Worm (Caenorhabditis elegans) whole organism, late embryonic: ENCODE data around the gene T22D1.18.

Source experiments
- C08G9.2 ChIP-seq: sonication (generic microtip); optimal IDR thresholded peaks from 2 replicates; lab custom pipeline; 2016; ENCODE audit warnings: mild to moderate bottlenecking, missing genetic modification characterization, moderate library complexity, missing compliant biosample characterization
- C38D4.7 ChIP-seq: fragments of 200-800 bp; sonication (Bioruptor generic); optimal IDR thresholded peaks from 2 replicates; lab custom pipeline; 2018; ENCODE audit warnings: mild to moderate bottlenecking, missing genetic modification characterization, moderate library complexity, missing compliant biosample characterization
- K09A11.1 ChIP-seq: sonication (generic microtip); optimal IDR thresholded peaks from 2 replicates; lab custom pipeline; 2017; ENCODE audit warnings: antibody characterized with exemption, mild to moderate bottlenecking, missing genetic modification characterization, missing compliant biosample characterization; ENCODE audit not compliant: insufficient read depth
- T23F11.4 ChIP-seq: fragments of 200-800 bp; sonication (Bioruptor generic); optimal IDR thresholded peaks from 2 replicates; lab custom pipeline; 2018; ENCODE audit warnings: mild to moderate bottlenecking, missing genetic modification characterization, missing compliant biosample characterization
- ceh-2 ChIP-seq: sonication (generic microtip); optimal IDR thresholded peaks from 2 replicates; lab custom pipeline; 2016; ENCODE audit warnings: missing genotype, missing genetic modification characterization, missing compliant biosample characterization
- ceh-22 ChIP-seq: sonication (generic microtip); optimal IDR thresholded peaks from 2 replicates; lab custom pipeline; 2017; ENCODE audit warnings: missing biosample characterization, missing genetic modification characterization
- ceh-30 ChIP-seq: fragments of 150-350 bp; optimal IDR thresholded peaks from 2 replicates; lab custom pipeline; 2014; ENCODE audit warnings: missing biosample characterization, missing genetic modification characterization
- ceh-31 ChIP-seq: sonication (generic microtip); optimal IDR thresholded peaks from 2 replicates; lab custom pipeline; 2016; ENCODE audit warnings: missing genetic modification characterization, missing compliant biosample characterization
- ceh-45 ChIP-seq: fragments of 200-800 bp; sonication (Bioruptor generic); IDR thresholded peaks from 2 replicates; pipeline ENCODE4 v1.3.6; 2022; ENCODE audit warnings: missing genetic modification reagents, missing genetic modification characterization, missing compliant biosample characterization
- ceh-48 ChIP-seq: sonication (generic microtip); optimal IDR thresholded peaks from 2 replicates; lab custom pipeline; 2016; ENCODE audit warnings: missing genetic modification characterization, inconsistent platforms, missing compliant biosample characterization
- dmd-4 ChIP-seq: sonication (generic microtip); optimal IDR thresholded peaks from 2 replicates; lab custom pipeline; 2016; ENCODE audit warnings: borderline replicate concordance, missing genetic modification characterization, missing compliant biosample characterization
- elt-4 ChIP-seq: sonication (generic microtip); optimal IDR thresholded peaks from 2 replicates; lab custom pipeline; 2016; ENCODE audit warnings: missing genetic modification characterization, missing compliant biosample characterization
- eyg-1 ChIP-seq: sonication (generic microtip); optimal IDR thresholded peaks from 2 replicates; lab custom pipeline; 2016; ENCODE audit warnings: missing genotype, missing genetic modification characterization, missing compliant biosample characterization
- fkh-10 ChIP-seq: fragments of 150-350 bp; optimal IDR thresholded peaks from 2 replicates; lab custom pipeline; 2014; ENCODE audit warnings: missing biosample characterization, missing genetic modification reagents, missing genetic modification characterization
- fkh-6 ChIP-seq: sonication (generic microtip); optimal IDR thresholded peaks from 2 replicates; lab custom pipeline; 2016; ENCODE audit warnings: missing genetic modification characterization, missing compliant biosample characterization
- hlh-13 ChIP-seq: fragments of 200-800 bp; sonication (Bioruptor generic); optimal IDR thresholded peaks from 2 replicates; lab custom pipeline; 2018; ENCODE audit warnings: mild to moderate bottlenecking, missing genetic modification characterization, missing compliant biosample characterization
- hlh-15 ChIP-seq: sonication (generic microtip); optimal IDR thresholded peaks from 2 replicates; lab custom pipeline; 2016; ENCODE audit warnings: missing genetic modification characterization, missing compliant biosample characterization
- hlh-8 ChIP-seq: sonication (generic microtip); optimal IDR thresholded peaks from 2 replicates; lab custom pipeline; 2016; ENCODE audit warnings: missing genotype, missing genetic modification characterization, missing compliant biosample characterization
- lin-11 ChIP-seq: fragments of 200-800 bp; sonication (Bioruptor generic); optimal IDR thresholded peaks from 2 replicates; lab custom pipeline; 2018; ENCODE audit warnings: mild to moderate bottlenecking, missing genetic modification characterization, missing compliant biosample characterization
- nfya-1 ChIP-seq: sonication (generic microtip); optimal IDR thresholded peaks from 2 replicates; lab custom pipeline; 2017; ENCODE audit warnings: missing genetic modification characterization, mild to moderate bottlenecking, missing compliant biosample characterization, antibody characterized with exemption, moderate library complexity
- nhr-11 ChIP-seq: fragments of 150-350 bp; optimal IDR thresholded peaks from 2 replicates; lab custom pipeline; 2014; ENCODE audit warnings: missing biosample characterization, missing genetic modification characterization
- nhr-232 ChIP-seq: sonication (generic microtip); optimal IDR thresholded peaks from 2 replicates; lab custom pipeline; 2016; ENCODE audit warnings: missing genetic modification characterization, missing compliant biosample characterization
- odd-2 ChIP-seq: sonication (generic microtip); optimal IDR thresholded peaks from 2 replicates; lab custom pipeline; 2017; ENCODE audit warnings: antibody characterized with exemption, mild to moderate bottlenecking, missing genetic modification characterization, missing compliant biosample characterization
- pag-3 ChIP-seq: sonication (generic microtip); optimal IDR thresholded peaks from 2 replicates; lab custom pipeline; 2016; ENCODE audit warnings: missing compliant biosample characterization, missing genetic modification characterization, borderline replicate concordance
- pax-1 ChIP-seq: fragments of 150-350 bp; optimal IDR thresholded peaks from 2 replicates; lab custom pipeline; 2014; ENCODE audit warnings: missing biosample characterization, missing genetic modification characterization
- pha-4 ChIP-seq: fragments of 150-350 bp; optimal IDR thresholded peaks from 2 replicates; lab custom pipeline; 2018; ENCODE audit warnings: missing biosample characterization, missing genetic modification reagents, missing genetic modification characterization
- pros-1 ChIP-seq: fragments of 150-350 bp; optimal IDR thresholded peaks from 2 replicates; lab custom pipeline; 2014; ENCODE audit warnings: missing biosample characterization, missing genetic modification reagents, missing genetic modification characterization
- sox-2 ChIP-seq: fragments of 200-800 bp; sonication (Bioruptor generic); IDR thresholded peaks from 2 replicates; pipeline ENCODE4 v1.3.6; 2022; ENCODE audit warnings: missing genetic modification reagents, missing genetic modification characterization, missing compliant biosample characterization
- tbx-2 ChIP-seq: sonication (generic microtip); optimal IDR thresholded peaks from 2 replicates; lab custom pipeline; 2016; ENCODE audit warnings: missing genetic modification characterization, missing compliant biosample characterization
- unc-3 ChIP-seq, 2 experiments: fragments of 200-800 bp in 1 of 2; sonication (Bioruptor generic) in 1 of 2; sonication (generic microtip) in 1 of 2; conservative IDR thresholded peaks in 1 of 2; optimal IDR thresholded peaks in 1 of 2; 2 replicates each; pipeline versions ENCODE4 v1.3.6 to Lab custom; 2016 to 2022; ENCODE audit warnings: missing compliant biosample characterization in 2 of 2, missing genetic modification characterization in 2 of 2, missing genetic modification reagents in 1 of 2
- unc-42 ChIP-seq: sonication (generic microtip); optimal IDR thresholded peaks from 2 replicates; lab custom pipeline; 2016; ENCODE audit warnings: missing genotype, missing genetic modification characterization, missing compliant biosample characterization
- unc-55 ChIP-seq: sonication (generic microtip); optimal IDR thresholded peaks from 2 replicates; lab custom pipeline; 2017; ENCODE audit warnings: missing biosample characterization, missing genetic modification reagents, missing genetic modification characterization
- unc-86 ChIP-seq: sonication (generic microtip); optimal IDR thresholded peaks from 2 replicates; lab custom pipeline; 2016; ENCODE audit warnings: missing genetic modification characterization, missing compliant biosample characterization
- zip-5 ChIP-seq: sonication (generic microtip); optimal IDR thresholded peaks from 2 replicates; lab custom pipeline; 2016; ENCODE audit warnings: missing genetic modification characterization, missing compliant biosample characterization
- ztf-16 ChIP-seq: sonication (generic microtip); optimal IDR thresholded peaks from 2 replicates; lab custom pipeline; 2017; ENCODE audit warnings: missing genetic modification characterization, missing compliant biosample characterization

The T22D1.18 gene

DNA sequence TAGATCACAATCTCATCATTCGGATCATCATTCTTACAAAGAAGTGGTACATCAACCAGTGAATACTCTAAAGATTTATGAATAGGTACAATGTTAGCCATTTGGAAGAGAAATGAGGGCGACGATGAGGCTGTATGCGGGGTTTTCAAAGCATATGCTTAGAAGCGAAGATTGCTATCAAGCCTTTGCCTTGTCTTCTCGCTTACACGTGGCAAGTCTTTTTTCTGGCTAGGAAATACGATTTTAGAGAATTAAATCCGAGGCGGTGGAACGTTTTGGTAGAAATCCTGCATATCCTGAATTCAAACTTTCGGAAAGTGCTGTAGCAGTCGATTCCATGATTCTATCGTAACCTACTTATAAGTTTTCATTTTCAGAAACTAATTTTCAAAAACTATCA is at the start of gene T22D1.18:
Gene T22D1.18 (minus strand): TSS at position 101 of the 400 bp plus-strand sequence.
- TF ChIP-seq nhr-11 = no peak
- no peak for TF ChIP-seq ztf-16 (tag; lab: Kevin White, UChicago)
- no peak for TF ChIP-seq unc-55 (GFP tag; lab: Kevin White, UChicago)
- TF ChIP-seq nfya-1 (tag; lab: Kevin White, UChicago) = no peak
- no peak for TF ChIP-seq eyg-1
- TF ChIP-seq unc-86 (tag; lab: Kevin White, UChicago) = no peak
- TF ChIP-seq nhr-232 (tag; lab: Kevin White, UChicago) = no peak
- no peak for TF ChIP-seq pha-4 (tag; lab: Kevin White, UChicago)
- TF ChIP-seq pag-3 = no peak
- TF ChIP-seq ceh-2 = no peak
- TF ChIP-seq, all 69 proteins: peak for 0

ce11 chrIV:6965192-6965591 is 45.2 kb upstream of the T22D1.18 start, which contains the start of gene ZK381.2:
Gene ZK381.2 (plus strand): TSS chrIV:6965492.
- no peak for TF ChIP-seq ceh-45
- no peak for TF ChIP-seq hlh-13 (GFP tag; lab: Kevin White, UChicago)
- TF ChIP-seq elt-4 (tag; lab: Kevin White, UChicago) = no peak
- TF ChIP-seq ceh-30 = no peak
- TF ChIP-seq hlh-15 = no peak
- TF ChIP-seq dmd-4 (tag; lab: Kevin White, UChicago) = no peak
- TF ChIP-seq K09A11.1 (tag; lab: Kevin White, UChicago) = no peak
- TF ChIP-seq ceh-22 (tag; lab: Kevin White, UChicago) = no peak
- no peak for TF ChIP-seq tbx-2
- TF ChIP-seq C08G9.2 = no peak
- TF ChIP-seq odd-2 (tag; lab: Kevin White, UChicago) = no peak
- TF ChIP-seq pag-3 = no peak
- no peak for TF ChIP-seq zip-5 (tag; lab: Kevin White, UChicago)
- no peak for TF ChIP-seq lin-11 (tag; lab: Kevin White, UChicago)
- TF ChIP-seq fkh-6 (tag; lab: Kevin White, UChicago) = no peak
- TF ChIP-seq sox-2 (GFP tag; lab: Robert Waterston, UW) = no peak

DNA sequence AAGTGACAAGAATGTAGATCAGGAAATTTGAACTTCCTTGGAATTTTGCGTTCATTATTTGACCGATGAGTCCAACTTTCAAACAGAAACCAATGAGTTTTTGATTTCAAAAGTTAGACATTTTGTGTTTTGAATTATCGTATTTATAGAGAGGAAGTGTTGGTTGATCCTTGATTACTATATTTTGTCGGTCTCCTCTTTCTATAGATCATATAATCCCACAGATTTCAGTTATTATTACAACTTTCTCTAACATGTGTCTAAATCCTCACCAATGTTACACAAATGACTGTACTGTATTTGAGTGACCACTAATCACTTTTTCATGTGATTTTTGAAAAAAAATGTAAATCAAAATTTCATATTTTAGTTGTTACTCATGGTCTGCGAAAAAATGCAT is 44.5 kb upstream of the T22D1.18 start, which contains the start of gene B0478.3:
Gene B0478.3 (minus strand): TSS at position 101 of the 400 bp plus-strand sequence.
- no peak for TF ChIP-seq sox-2 (GFP tag; lab: Robert Waterston, UW)

DNA sequence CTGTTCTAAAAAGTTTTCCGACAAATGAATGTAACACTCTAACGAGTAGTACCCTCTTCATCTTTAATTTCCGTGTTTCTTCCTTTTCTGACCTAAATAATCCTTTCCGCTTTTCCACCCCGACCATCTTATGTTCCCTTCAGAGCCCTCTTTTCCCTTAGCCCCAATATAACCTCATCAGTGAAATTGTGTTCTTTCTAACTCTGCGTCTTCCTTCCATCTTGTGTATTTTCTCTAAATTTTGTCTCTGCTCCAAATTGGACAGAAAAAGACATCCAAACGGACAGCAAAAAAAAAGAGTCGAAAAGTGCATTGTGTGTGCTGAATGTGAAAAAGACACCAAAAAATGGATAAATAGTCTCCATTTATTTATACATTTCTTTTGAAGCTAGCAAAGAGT is 39.5 kb upstream of the T22D1.18 start:
- TF ChIP-seq unc-42 (tag; lab: Kevin White, UChicago) (peak; percentile 95), ceh-30 (no peak), T23F11.4 (GFP tag; lab: Kevin White, UChicago) (no peak)
- TF ChIP-seq, all 69 proteins: peak for 1

- no peak for TF ChIP-seq sox-2 (GFP tag; lab: Robert Waterston, UW)
- TF ChIP-seq ceh-48 (tag; lab: Kevin White, UChicago) = peak; percentile 95
- no peak for TF ChIP-seq pros-1
- TF ChIP-seq nfya-1 (tag; lab: Kevin White, UChicago) = peak; percentile 50
- TF ChIP-seq unc-55 (GFP tag; lab: Kevin White, UChicago) = peak; percentile 23
- TF ChIP-seq unc-3 (GFP tag; conservative IDR thresholded peaks at IDR 0.05; lab: Robert Waterston, UW) = no peak
- peak; percentile 52 for TF ChIP-seq unc-3 (tag; optimal IDR thresholded peaks at IDR 0.05; lab: Kevin White, UChicago)
- peak; percentile 45 for TF ChIP-seq ceh-31 (tag; lab: Kevin White, UChicago)
- no peak for TF ChIP-seq ceh-2
- no peak for TF ChIP-seq pha-4 (tag; lab: Kevin White, UChicago)
These were observed 38.7 kb upstream of the T22D1.18 start for ce11 chrIV:6958696-6959095.

ce11 chrIV:6957341-6957740 is 37.4 kb upstream of the T22D1.18 start, which contains the start of gene jnk-1:
Gene jnk-1 (plus strand): TSS chrIV:6957641.
- TF ChIP-seq hlh-8 (tag; lab: Kevin White, UChicago) (no peak), unc-55 (GFP tag; lab: Kevin White, UChicago) (no peak), lin-11 (tag; lab: Kevin White, UChicago) (no peak), fkh-10 (GFP tag; lab: Kevin White, UChicago) (no peak), C38D4.7 (GFP tag; lab: Kevin White, UChicago) (no peak), pax-1 (no peak)
